Fruit fly (Drosophila melanogaster) S2 (cell line): ENCODE data around the gene GckIII.

Experiments
- CG8478 ChIP-seq: fragments of >200 bp; optimal IDR thresholded peaks from 2 replicates; lab custom pipeline; 2018
- CTCF ChIP-seq, 2 experiments: fragments of >200 bp; optimal IDR thresholded peaks; 2 replicates each; lab custom pipeline; 2018

DNA sequence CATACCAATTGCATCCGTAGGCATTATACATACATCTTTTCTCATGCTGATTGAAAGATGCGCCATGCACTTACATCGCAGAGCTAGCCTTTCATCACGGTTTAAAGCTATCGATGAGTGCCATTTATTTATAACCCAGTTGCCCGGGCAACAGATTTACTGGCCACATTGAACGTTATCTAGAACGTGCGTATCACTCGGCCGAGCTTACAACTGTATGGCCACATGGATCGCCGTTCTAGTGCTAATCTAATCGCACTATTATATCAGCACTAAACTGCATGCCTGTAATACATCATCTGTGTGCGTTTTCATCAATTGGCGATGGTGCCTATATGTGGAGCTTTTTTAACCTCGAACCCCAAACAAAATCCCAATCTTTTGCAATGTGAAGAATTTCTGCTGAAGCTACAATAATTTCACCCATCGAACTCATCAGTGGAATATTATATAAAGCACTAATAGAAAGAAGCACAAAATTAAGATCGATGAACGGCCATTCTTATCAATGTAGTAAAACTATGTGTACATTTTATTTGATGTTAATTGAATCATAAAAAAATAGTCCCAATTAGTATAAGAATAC lies 24.4 kb upstream of the GckIII start:
- TF ChIP-seq CG8478 (no peak), CTCF (optimal IDR thresholded peaks at IDR 0.05; lab: Kevin White, UChicago) (no peak)
